Worm (Caenorhabditis elegans): Measurements from ENCODE around the gene abu-12.

- no peak for TF ChIP-seq med-1 (GFP tag; optimal IDR thresholded peaks at IDR 0.05; ENCODE audit: insufficient read depth)
- TF ChIP-seq ztf-29 (GFP tag; IDR thresholded peaks at IDR 0.05), result no peak
Observed at ce11 chrX:439031-439430, 18.4 kb downstream of the abu-12 start.

Measured in whole organism, midembryonic.